Worm (Caenorhabditis elegans): ENCODE measurements around the gene ZK809.5.

DNA sequence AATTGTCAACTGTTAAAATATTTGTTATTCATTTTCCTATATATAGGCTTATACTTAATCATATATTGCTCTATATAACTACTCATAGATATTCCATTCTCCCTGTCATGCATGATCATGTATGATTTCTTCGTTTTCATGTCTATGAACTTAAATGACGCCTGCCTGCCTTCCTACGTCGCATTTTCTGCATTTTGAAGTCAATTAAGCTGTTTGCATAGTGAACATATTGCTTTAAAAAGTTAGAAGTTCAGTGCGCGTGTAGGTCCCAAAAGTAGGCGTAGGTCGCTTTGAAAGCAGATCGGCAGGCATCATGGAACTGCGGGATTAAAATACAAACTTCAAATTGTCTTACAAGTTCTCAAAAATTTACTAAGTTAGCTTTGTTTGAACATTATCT lies 11.8 kb upstream of the ZK809.5 start:
- no peak for TF ChIP-seq ama-1 (optimal IDR thresholded peaks at IDR 0.05)
- no peak for TF ChIP-seq hmbx-1 (tag; optimal IDR thresholded peaks at IDR 0.05)
- no peak for TF ChIP-seq flt-1 (GFP tag; IDR thresholded peaks at IDR 0.05)
- no peak for TF ChIP-seq tbx-37 (GFP tag; conservative IDR thresholded peaks at IDR 0.05)
- TF ChIP-seq tra-4 (tag; optimal IDR thresholded peaks at IDR 0.05): no peak
- TF ChIP-seq aly-1 (tag; optimal IDR thresholded peaks at IDR 0.05): no peak
- TF ChIP-seq B0310.2 (tag; optimal IDR thresholded peaks at IDR 0.05): no peak
- no peak for TF ChIP-seq ceh-13 (GFP tag; optimal IDR thresholded peaks at IDR 0.05)
- TF ChIP-seq sea-1 (GFP tag; conservative IDR thresholded peaks at IDR 0.05): no peak

Data from whole organism, early embryonic.